In the genomic region with DNA sequence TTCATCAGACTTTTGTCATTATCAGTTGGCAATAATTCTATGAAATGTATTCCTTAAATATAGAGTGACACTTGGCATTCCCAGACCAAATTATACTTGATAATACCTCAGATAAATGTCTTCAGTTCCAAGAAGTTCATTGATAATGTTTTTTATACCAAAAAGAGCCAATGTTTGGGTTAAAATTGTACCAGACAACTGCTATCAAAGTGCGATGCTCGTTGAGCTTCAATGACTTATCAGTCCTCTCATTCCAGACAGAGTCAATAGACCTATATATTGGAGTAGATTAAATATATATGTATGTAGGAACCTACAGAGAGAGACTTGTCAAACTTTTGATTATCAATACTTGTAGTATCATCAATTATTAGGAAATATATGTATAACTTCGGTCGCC, we compare ENCODE assay signal across 3 fruit fly cellular contexts.
TF ChIP-seq lines count a peak whose summit lies in the region.

No protein-coding gene starts in this region.

- no peak for TF ChIP-seq CTCF in whole organism, embryonic (GFP tag; optimal IDR thresholded peaks at IDR 0.05; lab: Kevin White, UChicago)

TF ChIP-seq in whole organism, embryonic, 481 proteins besides CTCF, POLR2A, EP300 and RAD21:
- no peak for TF ChIP-seq tx (GFP tag; optimal IDR thresholded peaks at IDR 0.05; lab: Kevin White, UChicago)
- TF ChIP-seq CG8281 (tag; optimal IDR thresholded peaks at IDR 0.05; lab: Kevin White, UChicago): peak; percentile 42
- no peak for TF ChIP-seq CG7271 (tag; optimal IDR thresholded peaks at IDR 0.05; lab: Kevin White, UChicago)
- peak; percentile 35 for TF ChIP-seq CG34376 (GFP tag; optimal IDR thresholded peaks at IDR 0.05; lab: Kevin White, UChicago)
- no peak for TF ChIP-seq ind (GFP tag; optimal IDR thresholded peaks at IDR 0.05; lab: Kevin White, UChicago)
- TF ChIP-seq CG2202 (tag; optimal IDR thresholded peaks at IDR 0.05; lab: Kevin White, UChicago): no peak
- TF ChIP-seq CG12155 (GFP tag; optimal IDR thresholded peaks at IDR 0.05; lab: Kevin White, UChicago): no peak
- no peak for TF ChIP-seq CG31365 (tag; optimal IDR thresholded peaks at IDR 0.05; lab: Kevin White, UChicago)
- TF ChIP-seq Atf6 (GFP tag; IDR thresholded peaks at IDR 0.05; lab: Robert Waterston, UW): no peak
- TF ChIP-seq fru (optimal IDR thresholded peaks at IDR 0.05; lab: Kevin White, UChicago): no peak
- no peak for TF ChIP-seq Sry-δ (GFP tag; optimal IDR thresholded peaks at IDR 0.05; lab: Kevin White, UChicago)
- no peak for TF ChIP-seq CG2116 (GFP tag; optimal IDR thresholded peaks at IDR 0.05; lab: Kevin White, UChicago)

TF ChIP-seq in whole organism, prepupa, 60 proteins besides CTCF, POLR2A, EP300 and RAD21:
- TF ChIP-seq CG15336 (GFP tag; IDR thresholded peaks at IDR 0.05; lab: Robert Waterston, UW) (no peak), svp (GFP tag; lab: Kevin White, UChicago) (peak; percentile 85)

TF ChIP-seq in whole organism, pupa, 21 proteins besides CTCF, POLR2A, EP300 and RAD21:
- TF ChIP-seq D1 (tag; optimal IDR thresholded peaks at IDR 0.05; lab: Kevin White, UChicago): no peak
- TF ChIP-seq fd96Ca (GFP tag; IDR thresholded peaks at IDR 0.05; lab: Robert Waterston, UW): no peak
- no peak for TF ChIP-seq CG32121 (GFP tag; IDR thresholded peaks at IDR 0.05; lab: Robert Waterston, UW)
- no peak for TF ChIP-seq CG17806 (tag; optimal IDR thresholded peaks at IDR 0.05; lab: Kevin White, UChicago)
- TF ChIP-seq CG13204 (GFP tag; optimal IDR thresholded peaks at IDR 0.05; lab: Kevin White, UChicago): no peak
- no peak for TF ChIP-seq CG15710 (tag; optimal IDR thresholded peaks at IDR 0.05; lab: Kevin White, UChicago)
- TF ChIP-seq EcR (GFP tag; optimal IDR thresholded peaks at IDR 0.05; lab: Kevin White, UChicago): peak; percentile 77
